Fruit fly (Drosophila melanogaster): Measurements from ENCODE around the gene CG9919.

dm6 chrX:16334251-16334860, 3.8 kb upstream of the CG9919 start:
- TF ChIP-seq CG16779 (tag; optimal IDR thresholded peaks at IDR 0.05) = no peak
- TF ChIP-seq achi (GFP tag; optimal IDR thresholded peaks at IDR 0.05) = no peak
- TF ChIP-seq Eip93F (GFP tag; optimal IDR thresholded peaks at IDR 0.05) = no peak
- TF ChIP-seq salr (GFP tag; optimal IDR thresholded peaks at IDR 0.05) = no peak
- no peak for TF ChIP-seq ss (GFP tag; optimal IDR thresholded peaks at IDR 0.05)
- no peak for TF ChIP-seq Sox15 (GFP tag; optimal IDR thresholded peaks at IDR 0.05)
- TF ChIP-seq fd85E (GFP tag; optimal IDR thresholded peaks at IDR 0.05) = no peak
